Fruit fly (Drosophila melanogaster) whole organism, embryonic: Measurements from ENCODE around the gene CG8034.

Source experiments
- Asciz ChIP-seq: fragments of 200-800 bp; sonication (Bioruptor generic); optimal IDR thresholded peaks from 2 replicates; lab custom pipeline; 2017; ENCODE audit warnings: missing biosample characterization, mild to moderate bottlenecking, missing genetic modification characterization, missing genetic modification reagents
- B-H1 ChIP-seq: fragments of 200-800 bp; sonication (Bioruptor generic); IDR thresholded peaks from 3 replicates; pipeline ENCODE4 v1.3.6; 2022; ENCODE audit warnings: missing biosample characterization, missing genetic modification characterization
- CG10147 ChIP-seq: fragments of 200-800 bp; sonication (Bioruptor generic); optimal IDR thresholded peaks from 2 replicates; lab custom pipeline; 2019; ENCODE audit warnings: missing biosample characterization, mild to moderate bottlenecking, missing genetic modification characterization, moderate library complexity
- CG1024 ChIP-seq: fragments of 200-800 bp; sonication (Bioruptor generic); IDR thresholded peaks from 2 replicates; pipeline ENCODE4 v1.3.6; 2022; ENCODE audit warnings: missing biosample characterization, missing genetic modification characterization
- CG10267 ChIP-seq: fragments of 200-800 bp; sonication (Bioruptor generic); optimal IDR thresholded peaks from 2 replicates; lab custom pipeline; 2018; ENCODE audit warnings: missing biosample characterization, mild to moderate bottlenecking, missing genetic modification characterization, moderate library complexity
- CG10366 ChIP-seq: fragments of 200-800 bp; sonication (Bioruptor generic); IDR thresholded peaks from 2 replicates; pipeline ENCODE4 v1.3.6; 2022; ENCODE audit warnings: missing biosample characterization, missing genetic modification characterization
- CG11695 ChIP-seq: fragments of 200-800 bp; sonication (Bioruptor generic); IDR thresholded peaks from 3 replicates; pipeline ENCODE4 v1.3.6; 2022; ENCODE audit warnings: missing biosample characterization, missing genetic modification characterization
- CG12155 ChIP-seq: fragments of 200-800 bp; sonication (Bioruptor generic); optimal IDR thresholded peaks from 3 replicates; lab custom pipeline; 2016; ENCODE audit warnings: missing biosample characterization, missing genetic modification characterization
- CG13894 ChIP-seq: fragments of 200-800 bp; sonication (Bioruptor generic); optimal IDR thresholded peaks from 3 replicates; lab custom pipeline; 2018; ENCODE audit warnings: missing biosample characterization, mild to moderate bottlenecking, missing genetic modification characterization, moderate library complexity
- CG15514 ChIP-seq: fragments of 200-800 bp; sonication (Bioruptor generic); optimal IDR thresholded peaks from 3 replicates; lab custom pipeline; 2017; ENCODE audit warnings: missing biosample characterization, missing genetic modification characterization, mild to moderate bottlenecking, moderate library complexity, missing genetic modification reagents
- CG16813 ChIP-seq: fragments of 200-800 bp; sonication (Bioruptor generic); IDR thresholded peaks from 3 replicates; pipeline ENCODE4 v1.3.6; 2022; ENCODE audit warnings: missing biosample characterization, missing genetic modification characterization; ENCODE audit not compliant: partially characterized antibody
- CG17186 ChIP-seq: fragments of 200-800 bp; sonication (Bioruptor generic); optimal IDR thresholded peaks from 3 replicates; lab custom pipeline; 2017; ENCODE audit warnings: missing biosample characterization, missing genetic modification reagents, missing genetic modification characterization
- CG17612 ChIP-seq: fragments of 200-800 bp; sonication (Bioruptor generic); IDR thresholded peaks from 2 replicates; pipeline ENCODE4 v1.3.6; 2022; ENCODE audit warnings: missing biosample characterization, missing genetic modification characterization
- CG1832 ChIP-seq: fragments of 200-800 bp; sonication (Bioruptor generic); optimal IDR thresholded peaks from 2 replicates; lab custom pipeline; 2017; ENCODE audit warnings: missing biosample characterization, mild to moderate bottlenecking, missing genetic modification characterization, inconsistent platforms
- CG2889 ChIP-seq: fragments of 200-800 bp; sonication (Bioruptor generic); IDR thresholded peaks from 3 replicates; pipeline ENCODE4 v1.3.6; 2022; ENCODE audit warnings: missing biosample characterization, missing genetic modification characterization
- CG31388 ChIP-seq: fragments of 200-800 bp; sonication (Bioruptor generic); optimal IDR thresholded peaks from 2 replicates; lab custom pipeline; 2016; ENCODE audit warnings: missing biosample characterization, missing genetic modification characterization
- CG33213 ChIP-seq: fragments of 200-800 bp; sonication (Bioruptor generic); optimal IDR thresholded peaks from 3 replicates; lab custom pipeline; 2016; ENCODE audit warnings: missing biosample characterization, missing genetic modification characterization
- CG33557 ChIP-seq: fragments of 200-800 bp; sonication (Bioruptor generic); optimal IDR thresholded peaks from 2 replicates; lab custom pipeline; 2019; ENCODE audit warnings: missing biosample characterization, mild to moderate bottlenecking, missing genetic modification characterization, moderate library complexity
- CG43689 ChIP-seq: fragments of 200-800 bp; sonication (Bioruptor generic); IDR thresholded peaks from 2 replicates; pipeline ENCODE4 v1.3.6; 2022; ENCODE audit warnings: missing biosample characterization, missing genetic modification characterization
- CG6689 ChIP-seq: fragments of 200-800 bp; sonication (Bioruptor generic); IDR thresholded peaks from 2 replicates; pipeline ENCODE4 v1.3.6; 2022; ENCODE audit warnings: missing biosample characterization, missing genetic modification characterization
- HLH54F ChIP-seq: fragments of 200-800 bp; sonication (Bioruptor generic); optimal IDR thresholded peaks from 3 replicates; lab custom pipeline; 2016; ENCODE audit warnings: missing biosample characterization, missing genetic modification characterization
- HLHmδ ChIP-seq: fragments of 200-800 bp; sonication (Bioruptor generic); optimal IDR thresholded peaks from 2 replicates; lab custom pipeline; 2018; ENCODE audit warnings: missing biosample characterization, mild to moderate bottlenecking, missing genetic modification characterization, moderate library complexity
- Hand ChIP-seq: fragments of 200-800 bp; sonication (Bioruptor generic); optimal IDR thresholded peaks from 2 replicates; lab custom pipeline; 2017; ENCODE audit warnings: mild to moderate bottlenecking, missing biosample characterization, missing genetic modification reagents, missing genetic modification characterization
- Side ChIP-seq: fragments of 200-800 bp; sonication (Bioruptor generic); optimal IDR thresholded peaks from 2 replicates; lab custom pipeline; 2016; ENCODE audit warnings: missing biosample characterization, missing genetic modification characterization
- Sox102F ChIP-seq: fragments of 200-800 bp; sonication (Bioruptor generic); optimal IDR thresholded peaks from 2 replicates; lab custom pipeline; 2018; ENCODE audit warnings: missing biosample characterization, mild to moderate bottlenecking, missing genetic modification characterization, moderate library complexity
- Usf ChIP-seq: fragments of 200-800 bp; sonication (Bioruptor generic); optimal IDR thresholded peaks from 2 replicates; lab custom pipeline; 2017; ENCODE audit warnings: missing genotype, missing biosample characterization, missing genetic modification characterization
- ac ChIP-seq: fragments of 200-800 bp; sonication (Bioruptor generic); optimal IDR thresholded peaks from 3 replicates; lab custom pipeline; 2017; ENCODE audit warnings: missing biosample characterization, mild to moderate bottlenecking, missing genetic modification characterization
- amos ChIP-seq: fragments of 200-800 bp; sonication (Bioruptor generic); IDR thresholded peaks from 2 replicates; pipeline ENCODE4 v1.3.6; 2022; ENCODE audit warnings: missing biosample characterization, missing genetic modification characterization; ENCODE audit not compliant: partially characterized antibody
- az2 ChIP-seq: fragments of 200-800 bp; sonication (Bioruptor generic); optimal IDR thresholded peaks from 3 replicates; lab custom pipeline; 2016; ENCODE audit warnings: missing biosample characterization, missing genetic modification characterization
- bowl ChIP-seq: fragments of 200-800 bp; sonication (Bioruptor generic); IDR thresholded peaks from 2 replicates; pipeline ENCODE4 v1.3.6; 2022; ENCODE audit warnings: missing biosample characterization, missing genetic modification characterization
- bsh ChIP-seq, 2 experiments: fragments of 200-800 bp; sonication (Bioruptor generic); optimal IDR thresholded peaks; 2 replicates each; lab custom pipeline; 2017 to 2018; ENCODE audit warnings: mild to moderate bottlenecking in 2 of 2, missing biosample characterization in 2 of 2, missing genetic modification characterization in 2 of 2, moderate library complexity in 1 of 2
- cad ChIP-seq: fragments of >200 bp; optimal IDR thresholded peaks from 2 replicates; lab custom pipeline; 2017; ENCODE audit warnings: missing biosample characterization, missing genetic modification characterization
- cas ChIP-seq: fragments of 200-800 bp; sonication (Bioruptor generic); IDR thresholded peaks from 2 replicates; pipeline ENCODE4 v1.3.6; 2022; ENCODE audit warnings: missing biosample characterization, missing genetic modification characterization
- cato ChIP-seq: fragments of 200-800 bp; sonication (Bioruptor generic); optimal IDR thresholded peaks from 2 replicates; lab custom pipeline; 2016; ENCODE audit warnings: missing biosample characterization, missing genetic modification characterization, borderline replicate concordance
- crc ChIP-seq: fragments of 200-800 bp; sonication (Bioruptor generic); optimal IDR thresholded peaks from 2 replicates; lab custom pipeline; 2016; ENCODE audit warnings: missing biosample characterization, missing genetic modification characterization
- crol ChIP-seq: fragments of 200-800 bp; sonication (Bioruptor generic); IDR thresholded peaks from 2 replicates; pipeline ENCODE4 v1.3.6; 2022; ENCODE audit warnings: missing biosample characterization, missing genetic modification characterization
- dmrt99B ChIP-seq: fragments of 200-800 bp; sonication (Bioruptor generic); optimal IDR thresholded peaks from 2 replicates; lab custom pipeline; 2018; ENCODE audit warnings: missing biosample characterization, mild to moderate bottlenecking, missing genetic modification characterization, moderate library complexity
- ftz-f1 ChIP-seq: fragments of 200-800 bp; sonication (Bioruptor generic); optimal IDR thresholded peaks from 2 replicates; lab custom pipeline; 2016; ENCODE audit warnings: missing biosample characterization, missing genetic modification characterization
- gfzf ChIP-seq: fragments of 200-800 bp; sonication (Bioruptor generic); optimal IDR thresholded peaks from 2 replicates; lab custom pipeline; 2016; ENCODE audit warnings: missing biosample characterization, mild to moderate bottlenecking, missing genetic modification characterization, moderate library complexity
- h ChIP-seq: fragments of >200 bp; optimal IDR thresholded peaks from 2 replicates; lab custom pipeline; 2017
- hkb ChIP-seq, 2 experiments: fragments of 200-800 bp in 1 of 2; fragments of >200 bp in 1 of 2; sonication (Bioruptor generic) in 1 of 2; IDR thresholded peaks in 1 of 2; optimal IDR thresholded peaks in 1 of 2; 2 replicates each; pipeline versions ENCODE4 v1.3.6 to Lab custom; 2017 to 2022; ENCODE audit warnings: missing biosample characterization in 1 of 2, missing genetic modification characterization in 1 of 2
- jing ChIP-seq: fragments of 200-800 bp; sonication (Bioruptor generic); optimal IDR thresholded peaks from 2 replicates; lab custom pipeline; 2018; ENCODE audit warnings: missing biosample characterization, mild to moderate bottlenecking, missing genetic modification characterization
- ken ChIP-seq: fragments of 200-800 bp; sonication (Bioruptor generic); IDR thresholded peaks from 3 replicates; pipeline ENCODE4 v1.3.6; 2022; ENCODE audit warnings: missing biosample characterization, missing genetic modification characterization
- odd ChIP-seq: fragments of 200-800 bp; sonication (Bioruptor generic); optimal IDR thresholded peaks from 2 replicates; lab custom pipeline; 2017; ENCODE audit warnings: missing biosample characterization, mild to moderate bottlenecking, missing genetic modification characterization
- p53 ChIP-seq: fragments of 200-800 bp; sonication (Bioruptor generic); optimal IDR thresholded peaks from 2 replicates; lab custom pipeline; 2016; ENCODE audit warnings: missing biosample characterization, missing genetic modification characterization
- prd ChIP-seq, 3 experiments: fragments of >200 bp in 2 of 3; fragments of 200-800 bp in 1 of 3; sonication (Bioruptor generic) in 1 of 3; optimal IDR thresholded peaks in 2 of 3; IDR thresholded peaks in 1 of 3; 2 replicates in 2 of 3; 3 replicates in 1 of 3; pipeline versions ENCODE4 v1.3.6 to Lab custom; 2017 to 2022; ENCODE audit warnings: missing biosample characterization in 1 of 3, missing genetic modification characterization in 1 of 3
- row ChIP-seq: fragments of 200-800 bp; sonication (Bioruptor generic); IDR thresholded peaks from 3 replicates; pipeline ENCODE4 v1.3.6; 2022; ENCODE audit warnings: missing biosample characterization, missing genetic modification characterization
- scrt ChIP-seq: fragments of 200-800 bp; sonication (Bioruptor generic); optimal IDR thresholded peaks from 2 replicates; lab custom pipeline; 2018; ENCODE audit warnings: missing biosample characterization, mild to moderate bottlenecking, missing genetic modification characterization, moderate library complexity
- unc-4 ChIP-seq: fragments of 200-800 bp; sonication (Bioruptor generic); IDR thresholded peaks from 2 replicates; pipeline ENCODE4 v1.3.6; 2022; ENCODE audit warnings: missing biosample characterization, missing genetic modification characterization; ENCODE audit not compliant: partially characterized antibody
- wdn ChIP-seq: fragments of 200-800 bp; sonication (Bioruptor generic); IDR thresholded peaks from 2 replicates; pipeline ENCODE4 v1.3.6; 2022; ENCODE audit warnings: missing biosample characterization, missing genetic modification characterization
- zfh2 ChIP-seq: fragments of 200-800 bp; sonication (Bioruptor generic); optimal IDR thresholded peaks from 2 replicates; lab custom pipeline; 2016; ENCODE audit warnings: missing biosample characterization, missing genetic modification characterization

CG8034 gene

DNA sequence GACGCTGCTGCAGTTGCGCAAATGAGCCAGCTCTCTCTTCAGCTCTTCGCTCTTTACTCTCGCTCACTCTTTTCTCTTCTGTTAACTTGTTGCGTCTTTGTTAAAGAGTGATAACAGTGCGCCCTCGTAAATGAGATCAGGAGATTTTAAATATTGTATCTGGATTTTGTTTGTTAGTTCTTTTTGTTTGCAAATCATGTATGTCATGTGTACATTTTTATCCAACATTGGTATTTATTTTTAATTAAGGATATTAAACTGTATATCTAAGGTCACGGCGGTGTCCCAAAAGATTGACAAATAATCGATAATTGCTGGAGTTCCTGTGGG lies 788 bp upstream of the CG8034 start (continued):
- TF ChIP-seq CG10147 (GFP tag; lab: Kevin White, UChicago) (no peak), CG11695 (peak; percentile 69; the same call in 2 of the 3 replicates), cas (GFP tag; lab: Robert Waterston, UW) (no peak), ftz-f1 (no peak), CG6689 (GFP tag; lab: Robert Waterston, UW) (peak; percentile 48; the same call in 1 of the 2 replicates), B-H1 (GFP tag; lab: Robert Waterston, UW) (peak; percentile 28; the same call in 1 of the 3 replicates), CG10366 (GFP tag; lab: Robert Waterston, UW) (peak; percentile 70), CG15514 (no peak), jing (no peak), CG2889 (GFP tag; lab: Robert Waterston, UW) (no peak), CG31388 (GFP tag; lab: Kevin White, UChicago) (no peak), odd (GFP tag; lab: Kevin White, UChicago) (no peak), ac (no peak), HLH54F (GFP tag; lab: Kevin White, UChicago) (peak; percentile 32), CG17186 (GFP tag; lab: Kevin White, UChicago) (no peak), CG10267 (peak; percentile 29), ken (peak; percentile 53; the same call in 2 of the 3 replicates), unc-4 (GFP tag; lab: Robert Waterston, UW) (no peak), p53 (GFP tag; lab: Kevin White, UChicago) (no peak), Hand (GFP tag; lab: Kevin White, UChicago) (no peak), crc (GFP tag; lab: Kevin White, UChicago) (no peak), zfh2 (GFP tag; lab: Kevin White, UChicago) (peak; percentile 22), bsh (GFP tag; optimal IDR thresholded peaks at IDR 0.05; lab: Kevin White, UChicago) (peak in 1 of 2 experiments; percentile 54), scrt (GFP tag; lab: Kevin White, UChicago) (peak; percentile 29), bowl (GFP tag; lab: Robert Waterston, UW) (no peak), CG33557 (GFP tag; lab: Kevin White, UChicago) (no peak), gfzf (GFP tag; lab: Kevin White, UChicago) (no peak), CG12155 (GFP tag; lab: Kevin White, UChicago) (peak; percentile 26), HLHmδ (GFP tag; lab: Kevin White, UChicago) (no peak), hkb (optimal IDR thresholded peaks at IDR 0.05; lab: Kevin White, UChicago) (no peak), hkb (GFP tag; IDR thresholded peaks at IDR 0.05; lab: Robert Waterston, UW) (peak; percentile 56), h (lab: Kevin White, UChicago) (no peak), CG17612 (GFP tag; lab: Robert Waterston, UW) (no peak), Usf (GFP tag; lab: Kevin White, UChicago) (no peak), cad (no peak), CG1832 (GFP tag; lab: Kevin White, UChicago) (no peak), crol (GFP tag; lab: Robert Waterston, UW) (no peak), row (GFP tag; lab: Robert Waterston, UW) (peak; percentile 75), Asciz (GFP tag; lab: Kevin White, UChicago) (peak; percentile 30), dmrt99B (tag; lab: Kevin White, UChicago) (peak; percentile 42), Sox102F (peak; percentile 53), CG33213 (GFP tag; lab: Kevin White, UChicago) (peak; percentile 16), cato (GFP tag; lab: Kevin White, UChicago) (no peak), CG43689 (GFP tag; lab: Robert Waterston, UW) (no peak), CG16813 (GFP tag; lab: Robert Waterston, UW) (no peak), Side (GFP tag; lab: Kevin White, UChicago) (no peak), prd (optimal IDR thresholded peaks at IDR 0.05; lab: Kevin White, UChicago) (no peak), prd (GFP tag; IDR thresholded peaks at IDR 0.05; lab: Robert Waterston, UW) (peak; percentile 71), CG1024 (GFP tag; lab: Robert Waterston, UW) (no peak), az2 (GFP tag; lab: Kevin White, UChicago) (peak; percentile 24), amos (GFP tag; lab: Robert Waterston, UW) (no peak), wdn (no peak), CG13894 (no peak)
